Comparison of ENCODE assay signal across 2 fruit fly cellular contexts in genomic region chr3R:10614006-10614895, dm6.
A peak's percentile ranks its signal among the peaks of the same experiment; 100 is the strongest.
TF ChIP-seq lines count a peak whose summit lies in the region.

No protein-coding gene starts in this region.

TF ChIP-seq in whole organism, embryonic, 481 proteins besides CTCF, POLR2A, EP300 and RAD21 (continued from another document and continues in another):
- TF ChIP-seq CG2129 (GFP tag; IDR thresholded peaks at IDR 0.05; lab: Robert Waterston, UW; ENCODE audit: partially characterized antibody) = no peak
- peak; percentile 6 for TF ChIP-seq kay (GFP tag; optimal IDR thresholded peaks at IDR 0.05; lab: Kevin White, UChicago)
- TF ChIP-seq Hr78 (GFP tag; optimal IDR thresholded peaks at IDR 0.05; lab: Kevin White, UChicago) = no peak
- no peak for TF ChIP-seq eve (GFP tag; optimal IDR thresholded peaks at IDR 0.05; lab: Kevin White, UChicago)
- no peak for TF ChIP-seq CG7786 (GFP tag; optimal IDR thresholded peaks at IDR 0.05; lab: Kevin White, UChicago)
- no peak for TF ChIP-seq CG10274 (GFP tag; optimal IDR thresholded peaks at IDR 0.05; lab: Kevin White, UChicago)
- TF ChIP-seq CHES-1-like (GFP tag; optimal IDR thresholded peaks at IDR 0.05; lab: Kevin White, UChicago) = no peak
- TF ChIP-seq Antp (GFP tag; optimal IDR thresholded peaks at IDR 0.05; lab: Kevin White, UChicago) = no peak
- no peak for TF ChIP-seq CG13894 (tag; optimal IDR thresholded peaks at IDR 0.05; lab: Kevin White, UChicago)
- no peak for TF ChIP-seq ERR (GFP tag; optimal IDR thresholded peaks at IDR 0.05; lab: Kevin White, UChicago)
- no peak for TF ChIP-seq Rx (GFP tag; IDR thresholded peaks at IDR 0.05; lab: Robert Waterston, UW)
- TF ChIP-seq Side (GFP tag; optimal IDR thresholded peaks at IDR 0.05; lab: Kevin White, UChicago) = no peak
- TF ChIP-seq lilli (GFP tag; optimal IDR thresholded peaks at IDR 0.05; lab: Kevin White, UChicago) = no peak
- TF ChIP-seq CG2202 (tag; optimal IDR thresholded peaks at IDR 0.05; lab: Kevin White, UChicago) = no peak
- no peak for TF ChIP-seq Atf-2 (GFP tag; optimal IDR thresholded peaks at IDR 0.05; lab: Kevin White, UChicago)
- TF ChIP-seq Camta (GFP tag; optimal IDR thresholded peaks at IDR 0.05; lab: Kevin White, UChicago) = no peak
- no peak for TF ChIP-seq pnt (GFP tag; optimal IDR thresholded peaks at IDR 0.05; lab: Kevin White, UChicago)
- TF ChIP-seq CG7745 (tag; optimal IDR thresholded peaks at IDR 0.05; lab: Kevin White, UChicago) = no peak
- no peak for TF ChIP-seq bowl (GFP tag; IDR thresholded peaks at IDR 0.05; lab: Robert Waterston, UW)
- TF ChIP-seq CG11695 (GFP tag; IDR thresholded peaks at IDR 0.05; lab: Robert Waterston, UW) = no peak
- no peak for TF ChIP-seq CG17612 (GFP tag; IDR thresholded peaks at IDR 0.05; lab: Robert Waterston, UW)
- TF ChIP-seq twi (tag; optimal IDR thresholded peaks at IDR 0.05; lab: Kevin White, UChicago) = peak; percentile 22
- no peak for TF ChIP-seq CG11456 (GFP tag; IDR thresholded peaks at IDR 0.05; lab: Robert Waterston, UW)
- no peak for TF ChIP-seq CG33213 (GFP tag; optimal IDR thresholded peaks at IDR 0.05; lab: Kevin White, UChicago)
- no peak for TF ChIP-seq CG11247 (GFP tag; IDR thresholded peaks at IDR 0.05; lab: Robert Waterston, UW)
- no peak for TF ChIP-seq CG2116 (GFP tag; optimal IDR thresholded peaks at IDR 0.05; lab: Kevin White, UChicago)
- TF ChIP-seq HLH4C (GFP tag; IDR thresholded peaks at IDR 0.05; lab: Robert Waterston, UW; ENCODE audit: partially characterized antibody) = 0 out of 3 replicates have a peak, but pooled peaks have one; percentile 7
- no peak for TF ChIP-seq dmrt99B (tag; optimal IDR thresholded peaks at IDR 0.05; lab: Kevin White, UChicago)
- peak; percentile 19 for TF ChIP-seq hth (optimal IDR thresholded peaks at IDR 0.05; lab: Kevin White, UChicago)
- peak; percentile 91 for TF ChIP-seq kni (GFP tag; optimal IDR thresholded peaks at IDR 0.05; lab: Kevin White, UChicago)
- peak; percentile 85 for TF ChIP-seq Jarid2 (GFP tag; optimal IDR thresholded peaks at IDR 0.05; lab: Kevin White, UChicago)
- TF ChIP-seq gce (GFP tag; IDR thresholded peaks at IDR 0.05; lab: Robert Waterston, UW) = no peak
- no peak for TF ChIP-seq CG15011 (GFP tag; optimal IDR thresholded peaks at IDR 0.05; lab: Kevin White, UChicago)
- peak; percentile 30 for TF ChIP-seq nerfin-1 (tag; optimal IDR thresholded peaks at IDR 0.05; lab: Kevin White, UChicago)
- TF ChIP-seq CG10979 (tag; optimal IDR thresholded peaks at IDR 0.05; lab: Kevin White, UChicago) = no peak
- no peak for TF ChIP-seq CG8281 (tag; optimal IDR thresholded peaks at IDR 0.05; lab: Kevin White, UChicago)
- no peak for TF ChIP-seq Neu2 (GFP tag; optimal IDR thresholded peaks at IDR 0.05; lab: Kevin White, UChicago; ENCODE audit: borderline replicate concordance)
- no peak for TF ChIP-seq h (optimal IDR thresholded peaks at IDR 0.05; lab: Kevin White, UChicago)
- TF ChIP-seq Bteb2 (GFP tag; optimal IDR thresholded peaks at IDR 0.05; lab: Kevin White, UChicago) = no peak
- peak; percentile 40; the same call in 1 of the 2 replicates for TF ChIP-seq amos (GFP tag; IDR thresholded peaks at IDR 0.05; lab: Robert Waterston, UW; ENCODE audit: partially characterized antibody)
- no peak for TF ChIP-seq ranshi (GFP tag; IDR thresholded peaks at IDR 0.05; lab: Robert Waterston, UW)
- TF ChIP-seq CG7357 (GFP tag; IDR thresholded peaks at IDR 0.05; lab: Robert Waterston, UW) = no peak
- no peak for TF ChIP-seq CG6254 (GFP tag; optimal IDR thresholded peaks at IDR 0.05; lab: Kevin White, UChicago)
- TF ChIP-seq CG14710 (tag; optimal IDR thresholded peaks at IDR 0.05; lab: Kevin White, UChicago) = no peak
- no peak for TF ChIP-seq grau (tag; optimal IDR thresholded peaks at IDR 0.05; lab: Kevin White, UChicago)
- no peak for TF ChIP-seq Dbx (GFP tag; IDR thresholded peaks at IDR 0.05; lab: Robert Waterston, UW)
- TF ChIP-seq CG31388 (GFP tag; optimal IDR thresholded peaks at IDR 0.05; lab: Kevin White, UChicago) = no peak
- TF ChIP-seq CG14860 (GFP tag; IDR thresholded peaks at IDR 0.05; lab: Robert Waterston, UW; ENCODE audit: partially characterized antibody) = no peak
- TF ChIP-seq chm (GFP tag; IDR thresholded peaks at IDR 0.05; lab: Robert Waterston, UW) = peak; percentile 82
- no peak for TF ChIP-seq slp2 (GFP tag; optimal IDR thresholded peaks at IDR 0.05; lab: Kevin White, UChicago)
- TF ChIP-seq Aef1 (GFP tag; IDR thresholded peaks at IDR 0.05; lab: Robert Waterston, UW) = peak; percentile 91
- 0 out of 2 replicates have a peak, but pooled peaks have one; percentile 18 for TF ChIP-seq Nf-YA (GFP tag; IDR thresholded peaks at IDR 0.05; lab: Robert Waterston, UW)
- TF ChIP-seq CG1832 (GFP tag; optimal IDR thresholded peaks at IDR 0.05; lab: Kevin White, UChicago) = peak; percentile 99
- TF ChIP-seq z (GFP tag; IDR thresholded peaks at IDR 0.05; lab: Robert Waterston, UW) = no peak
- no peak for TF ChIP-seq CkIIα-i1 (GFP tag; IDR thresholded peaks at IDR 0.05; lab: Robert Waterston, UW)
- no peak for TF ChIP-seq CG15696 (tag; optimal IDR thresholded peaks at IDR 0.05; lab: Kevin White, UChicago)
- TF ChIP-seq CG6654 (GFP tag; optimal IDR thresholded peaks at IDR 0.05; lab: Kevin White, UChicago) = peak; percentile 54
- no peak for TF ChIP-seq CG16863 (GFP tag; optimal IDR thresholded peaks at IDR 0.05; lab: Kevin White, UChicago)
- no peak for TF ChIP-seq az2 (GFP tag; optimal IDR thresholded peaks at IDR 0.05; lab: Kevin White, UChicago)
- no peak for TF ChIP-seq CG15269 (tag; optimal IDR thresholded peaks at IDR 0.05; lab: Kevin White, UChicago)
- 0 out of 2 replicates have a peak, but pooled peaks have one; percentile 27 for TF ChIP-seq aop (GFP tag; IDR thresholded peaks at IDR 0.05; lab: Robert Waterston, UW)
- no peak for TF ChIP-seq Fer2 (tag; optimal IDR thresholded peaks at IDR 0.05; lab: Kevin White, UChicago)
- no peak for TF ChIP-seq pum (GFP tag; optimal IDR thresholded peaks at IDR 0.05; lab: Kevin White, UChicago)
- no peak for TF ChIP-seq BEAF-32 (GFP tag; optimal IDR thresholded peaks at IDR 0.05; lab: Kevin White, UChicago)
- TF ChIP-seq jumu (GFP tag; optimal IDR thresholded peaks at IDR 0.05; lab: Kevin White, UChicago) = no peak
- no peak for TF ChIP-seq mld (GFP tag; IDR thresholded peaks at IDR 0.05; lab: Robert Waterston, UW; ENCODE audit: partially characterized antibody)
- peak; percentile 86 for TF ChIP-seq cg (GFP tag; optimal IDR thresholded peaks at IDR 0.05; lab: Kevin White, UChicago)
- no peak for TF ChIP-seq Blimp-1 (GFP tag; optimal IDR thresholded peaks at IDR 0.05; lab: Kevin White, UChicago)

TF ChIP-seq in whole organism, prepupa, 60 proteins besides CTCF, POLR2A, EP300 and RAD21 (continued from another document):
- TF ChIP-seq CG6808 (GFP tag; optimal IDR thresholded peaks at IDR 0.05; lab: Kevin White, UChicago) = peak; percentile 23
- TF ChIP-seq Ets96B (tag; optimal IDR thresholded peaks at IDR 0.05; lab: Kevin White, UChicago) = peak; percentile 21
- TF ChIP-seq fd59A (GFP tag; optimal IDR thresholded peaks at IDR 0.05; lab: Kevin White, UChicago) = no peak
- TF ChIP-seq CG6854 (GFP tag; optimal IDR thresholded peaks at IDR 0.05; lab: Kevin White, UChicago) = peak; percentile 64
- TF ChIP-seq CG11762 (GFP tag; optimal IDR thresholded peaks at IDR 0.05; lab: Kevin White, UChicago; ENCODE audit: insufficient read depth) = no peak
- TF ChIP-seq svp (GFP tag; lab: Kevin White, UChicago) = peak; percentile 78
- TF ChIP-seq CG10669 (GFP tag; optimal IDR thresholded peaks at IDR 0.05; lab: Kevin White, UChicago) = no peak
- TF ChIP-seq vri (GFP tag; optimal IDR thresholded peaks at IDR 0.05; lab: Kevin White, UChicago) = peak; percentile 7
- peak; percentile 9 for TF ChIP-seq esn (GFP tag; optimal IDR thresholded peaks at IDR 0.05; lab: Kevin White, UChicago)
